Worm (Caenorhabditis elegans) whole organism, L1 larva: Measurements from ENCODE around the gene Y32F6B.9.
A peak's percentile ranks its signal among the peaks of the same experiment; 100 is the strongest.

Source experiments
- C04F5.9 ChIP-seq: sonication (generic microtip); optimal IDR thresholded peaks from 2 replicates; lab custom pipeline; 2016; ENCODE audit warnings: missing genetic modification characterization, missing compliant biosample characterization
- C34B4.2 ChIP-seq: sonication (generic microtip); optimal IDR thresholded peaks from 2 replicates; lab custom pipeline; 2017; ENCODE audit warnings: mild to moderate bottlenecking, missing genetic modification characterization, missing compliant biosample characterization
- F16B12.6 ChIP-seq: fragments of 150-350 bp; optimal IDR thresholded peaks from 2 replicates; lab custom pipeline; 2014; ENCODE audit warnings: missing biosample characterization, missing genetic modification characterization
- Y116A8C.19 ChIP-seq: sonication (generic microtip); optimal IDR thresholded peaks from 2 replicates; lab custom pipeline; 2016; ENCODE audit warnings: missing compliant biosample characterization, missing genetic modification characterization, borderline replicate concordance
- alr-1 ChIP-seq: fragments of 200-800 bp; sonication (Bioruptor generic); optimal IDR thresholded peaks from 2 replicates; lab custom pipeline; 2018; ENCODE audit warnings: borderline replicate concordance, mild to moderate bottlenecking, missing genetic modification characterization, missing compliant biosample characterization
- aly-2 ChIP-seq: fragments of 150-350 bp; optimal IDR thresholded peaks from 2 replicates; lab custom pipeline; 2014; ENCODE audit warnings: missing biosample characterization, missing genetic modification characterization
- ama-1 ChIP-seq: fragments of 150-350 bp; optimal IDR thresholded peaks from 2 replicates; lab custom pipeline; 2014
- ceh-63 ChIP-seq: fragments of 200-800 bp; sonication (Bioruptor generic); optimal IDR thresholded peaks from 2 replicates; lab custom pipeline; 2018; ENCODE audit warnings: mild to moderate bottlenecking, missing genetic modification characterization, missing compliant biosample characterization
- ceh-8 ChIP-seq: fragments of 200-800 bp; sonication (Bioruptor generic); optimal IDR thresholded peaks from 2 replicates; lab custom pipeline; 2018; ENCODE audit warnings: mild to moderate bottlenecking, missing genetic modification characterization, moderate library complexity, missing compliant biosample characterization
- ceh-88 ChIP-seq: fragments of 200-800 bp; sonication (Bioruptor generic); IDR thresholded peaks from 2 replicates; pipeline ENCODE4 v1.3.6; 2022; ENCODE audit warnings: missing genetic modification characterization, missing compliant biosample characterization
- dpl-1 ChIP-seq, 3 experiments: fragments of 150-350 bp in 2 of 3; sonication (generic microtip) in 1 of 3; optimal IDR thresholded peaks; 2 replicates each; lab custom pipeline; 2014 to 2017; ENCODE audit warnings: missing biosample characterization in 3 of 3, missing genetic modification characterization in 3 of 3, missing genetic modification reagents in 3 of 3
- dsc-1 ChIP-seq: sonication (generic microtip); optimal IDR thresholded peaks from 2 replicates; lab custom pipeline; 2016; ENCODE audit warnings: mild to moderate bottlenecking, missing genetic modification characterization, missing compliant biosample characterization
- efl-1 ChIP-seq, 4 experiments: fragments of 150-350 bp; optimal IDR thresholded peaks in 3 of 4; peaks in 1 of 4; 1 replicate in 1 of 4; 2 replicates in 3 of 4; lab custom pipeline; 2014; ENCODE audit warnings: missing biosample characterization in 2 of 4, missing genetic modification characterization in 2 of 4, missing genetic modification reagents in 2 of 4
- egl-27 ChIP-seq, 2 experiments: fragments of 150-350 bp in 1 of 2; sonication (generic microtip); optimal IDR thresholded peaks; 3 replicates each; lab custom pipeline; 2017 to 2018; ENCODE audit warnings: missing biosample characterization in 2 of 2, missing genetic modification characterization in 2 of 2, missing genetic modification reagents in 2 of 2
- elt-2 ChIP-seq: sonication (generic microtip); optimal IDR thresholded peaks from 2 replicates; lab custom pipeline; 2016; ENCODE audit warnings: missing genetic modification characterization, mild to moderate bottlenecking, inconsistent platforms, missing compliant biosample characterization, missing genetic modification reagents
- ets-5 ChIP-seq: fragments of 200-800 bp; sonication (Bioruptor generic); IDR thresholded peaks from 2 replicates; pipeline ENCODE4 v1.3.6; 2022; ENCODE audit warnings: missing genetic modification characterization, missing compliant biosample characterization
- fkh-10 ChIP-seq: sonication (generic microtip); optimal IDR thresholded peaks from 2 replicates; lab custom pipeline; 2017; ENCODE audit warnings: missing biosample characterization, missing genetic modification reagents, missing genetic modification characterization
- fkh-8 ChIP-seq: sonication (generic microtip); optimal IDR thresholded peaks from 2 replicates; lab custom pipeline; 2016; ENCODE audit warnings: mild to moderate bottlenecking, missing genetic modification characterization, missing compliant biosample characterization
- grh-1 ChIP-seq: fragments of 200-800 bp; sonication (Bioruptor generic); IDR thresholded peaks from 2 replicates; pipeline ENCODE4 v1.3.6; 2022; ENCODE audit warnings: missing genetic modification reagents, missing genetic modification characterization, missing compliant biosample characterization
- hlh-17 ChIP-seq: fragments of 200-800 bp; sonication (Bioruptor generic); optimal IDR thresholded peaks from 2 replicates; lab custom pipeline; 2018; ENCODE audit warnings: missing genetic modification characterization, mild to moderate bottlenecking, missing compliant biosample characterization, moderate library complexity, borderline replicate concordance
- hpl-2 ChIP-seq: fragments of 150-350 bp; optimal IDR thresholded peaks from 2 replicates; lab custom pipeline; 2014; ENCODE audit warnings: missing biosample characterization, missing genetic modification reagents, missing genetic modification characterization
- isw-1 ChIP-seq: fragments of 200-800 bp; sonication (Bioruptor generic); IDR thresholded peaks from 2 replicates; pipeline ENCODE4 v1.3.6; 2022; ENCODE audit warnings: missing genetic modification characterization, missing compliant biosample characterization
- jun-1 ChIP-seq: fragments of 150-350 bp; optimal IDR thresholded peaks from 2 replicates; lab custom pipeline; 2014; ENCODE audit warnings: missing biosample characterization, missing genetic modification reagents, missing genetic modification characterization
- lin-14 ChIP-seq: fragments of 200-800 bp; sonication (Bioruptor generic); optimal IDR thresholded peaks from 2 replicates; lab custom pipeline; 2018; ENCODE audit warnings: mild to moderate bottlenecking, missing genetic modification characterization, moderate library complexity, missing compliant biosample characterization
- lin-35 ChIP-seq, 2 experiments: fragments of 150-350 bp; optimal IDR thresholded peaks; 2 replicates each; lab custom pipeline; 2014; ENCODE audit warnings: missing biosample characterization in 2 of 2, missing genetic modification characterization in 2 of 2, missing genetic modification reagents in 2 of 2
- lin-39 ChIP-seq: fragments of 150-350 bp; optimal IDR thresholded peaks from 2 replicates; lab custom pipeline; 2014; ENCODE audit warnings: missing biosample characterization, missing genetic modification reagents, missing genetic modification characterization
- lir-3 ChIP-seq: sonication (generic microtip); optimal IDR thresholded peaks from 2 replicates; lab custom pipeline; 2016; ENCODE audit warnings: mild to moderate bottlenecking, missing genetic modification characterization, moderate library complexity, missing compliant biosample characterization; ENCODE audit not compliant: poor library complexity
- lsy-2 ChIP-seq, 2 experiments: fragments of 150-350 bp; optimal IDR thresholded peaks; 2 replicates each; lab custom pipeline; 2014; ENCODE audit warnings: missing biosample characterization in 2 of 2, missing genetic modification characterization in 2 of 2
- mdl-1 ChIP-seq, 2 experiments: fragments of 150-350 bp; optimal IDR thresholded peaks; 2 replicates each; lab custom pipeline; 2014 to 2017; ENCODE audit warnings: missing biosample characterization in 2 of 2, missing genetic modification characterization in 2 of 2, inconsistent platforms in 1 of 2
- nhr-11 ChIP-seq: fragments of 150-350 bp; optimal IDR thresholded peaks from 2 replicates; lab custom pipeline; 2014; ENCODE audit warnings: missing biosample characterization, missing genetic modification characterization
- nhr-12 ChIP-seq: sonication (generic microtip); optimal IDR thresholded peaks from 2 replicates; lab custom pipeline; 2017; ENCODE audit warnings: missing biosample characterization, missing genetic modification characterization
- nhr-20 ChIP-seq: sonication (generic microtip); optimal IDR thresholded peaks from 2 replicates; lab custom pipeline; 2016; ENCODE audit warnings: mild to moderate bottlenecking, missing genetic modification characterization, missing compliant biosample characterization
- nhr-47 ChIP-seq: sonication (generic microtip); optimal IDR thresholded peaks from 2 replicates; lab custom pipeline; 2016; ENCODE audit warnings: mild to moderate bottlenecking, missing genetic modification characterization, moderate library complexity, missing compliant biosample characterization
- nhr-76 ChIP-seq: sonication (generic microtip); optimal IDR thresholded peaks from 2 replicates; lab custom pipeline; 2017; ENCODE audit warnings: missing biosample characterization, missing genetic modification characterization
- nhr-84 ChIP-seq: sonication (generic microtip); optimal IDR thresholded peaks from 2 replicates; lab custom pipeline; 2017; ENCODE audit warnings: missing biosample characterization, missing genetic modification characterization
- nhr-85 ChIP-seq: sonication (generic microtip); peaks from one replicate; lab custom pipeline; 2016; ENCODE audit warnings: missing genetic modification characterization, inconsistent platforms, missing compliant biosample characterization
- pag-3 ChIP-seq: sonication (generic microtip); optimal IDR thresholded peaks from 2 replicates; lab custom pipeline; 2017; ENCODE audit warnings: missing genetic modification characterization, mild to moderate bottlenecking, missing compliant biosample characterization, antibody characterized with exemption, borderline replicate concordance; ENCODE audit not compliant: insufficient read depth
- pax-3 ChIP-seq: fragments of 200-800 bp; sonication (Bioruptor generic); optimal IDR thresholded peaks from 2 replicates; lab custom pipeline; 2018; ENCODE audit warnings: mild to moderate bottlenecking, missing genetic modification characterization, moderate library complexity, missing compliant biosample characterization
- pqm-1 ChIP-seq: sonication (generic microtip); optimal IDR thresholded peaks from 3 replicates; lab custom pipeline; 2017; ENCODE audit warnings: missing biosample characterization, missing genetic modification characterization
- rnt-1 ChIP-seq: sonication (generic microtip); optimal IDR thresholded peaks from 2 replicates; lab custom pipeline; 2016; ENCODE audit warnings: mild to moderate bottlenecking, missing genetic modification characterization, moderate library complexity, missing compliant biosample characterization
- snpc-4 ChIP-seq: fragments of 150-350 bp; optimal IDR thresholded peaks from 2 replicates; lab custom pipeline; 2014; ENCODE audit warnings: missing biosample characterization, missing genetic modification characterization
- snu-23 ChIP-seq: sonication (generic microtip); optimal IDR thresholded peaks from 2 replicates; lab custom pipeline; 2016; ENCODE audit warnings: missing genetic modification characterization, missing compliant biosample characterization
- sptf-1 ChIP-seq: fragments of 150-350 bp; optimal IDR thresholded peaks from 2 replicates; lab custom pipeline; 2014; ENCODE audit warnings: missing biosample characterization, missing genetic modification characterization
- unc-130 ChIP-seq: fragments of 150-350 bp; optimal IDR thresholded peaks from 2 replicates; lab custom pipeline; 2017; ENCODE audit warnings: missing biosample characterization, missing genetic modification characterization, inconsistent platforms
- unc-86 ChIP-seq: sonication (generic microtip); optimal IDR thresholded peaks from 2 replicates; lab custom pipeline; 2016; ENCODE audit warnings: missing genetic modification characterization, missing compliant biosample characterization
- xbp-1 ChIP-seq: sonication (generic microtip); optimal IDR thresholded peaks from 2 replicates; lab custom pipeline; 2016; ENCODE audit warnings: missing genetic modification characterization, missing compliant biosample characterization
- zag-1 ChIP-seq: fragments of 150-350 bp; optimal IDR thresholded peaks from 2 replicates; lab custom pipeline; 2014; ENCODE audit warnings: missing biosample characterization, missing genetic modification characterization
- zip-4 ChIP-seq: fragments of 200-800 bp; sonication (Bioruptor generic); optimal IDR thresholded peaks from 2 replicates; lab custom pipeline; 2018; ENCODE audit warnings: mild to moderate bottlenecking, missing genetic modification characterization, moderate library complexity, missing compliant biosample characterization
- ztf-11 ChIP-seq, 2 experiments: sonication (generic microtip); optimal IDR thresholded peaks; 2 replicates each; lab custom pipeline; 2016 to 2017; ENCODE audit warnings: missing genetic modification characterization in 2 of 2, missing biosample characterization in 1 of 2, missing compliant biosample characterization in 1 of 2

The Y32F6B.9 gene

ce11 chrV:10478097-10478828 lies at the start of gene Y32F6B.9, which contains the start of gene crp-1:
TSS of gene Y32F6B.9 (plus strand) at chrV:10478699.
TSS of gene crp-1 (plus strand) at chrV:10478564.
- no peak for TF ChIP-seq rnt-1
- no peak for TF ChIP-seq nhr-20
- TF ChIP-seq ceh-8 (GFP tag; lab: Kevin White, UChicago): no peak
- TF ChIP-seq Y116A8C.19 (tag; lab: Kevin White, UChicago): no peak
- no peak for TF ChIP-seq zag-1 (tag; lab: Kevin White, UChicago)
- no peak for TF ChIP-seq fkh-10 (GFP tag; lab: Kevin White, UChicago)
- no peak for TF ChIP-seq ztf-11 (tag; optimal IDR thresholded peaks at IDR 0.05; lab: Kevin White, UChicago)
- no peak for TF ChIP-seq dpl-1 (GFP tag; optimal IDR thresholded peaks at IDR 0.05; lab: Kevin White, UChicago)
- TF ChIP-seq F16B12.6 (tag; lab: Kevin White, UChicago): no peak
- no peak for TF ChIP-seq unc-86 (tag; lab: Kevin White, UChicago)
- no peak for TF ChIP-seq mdl-1 (tag; optimal IDR thresholded peaks at IDR 0.05; lab: Kevin White, UChicago)
- TF ChIP-seq, all 84 proteins: peak for 0

DNA sequence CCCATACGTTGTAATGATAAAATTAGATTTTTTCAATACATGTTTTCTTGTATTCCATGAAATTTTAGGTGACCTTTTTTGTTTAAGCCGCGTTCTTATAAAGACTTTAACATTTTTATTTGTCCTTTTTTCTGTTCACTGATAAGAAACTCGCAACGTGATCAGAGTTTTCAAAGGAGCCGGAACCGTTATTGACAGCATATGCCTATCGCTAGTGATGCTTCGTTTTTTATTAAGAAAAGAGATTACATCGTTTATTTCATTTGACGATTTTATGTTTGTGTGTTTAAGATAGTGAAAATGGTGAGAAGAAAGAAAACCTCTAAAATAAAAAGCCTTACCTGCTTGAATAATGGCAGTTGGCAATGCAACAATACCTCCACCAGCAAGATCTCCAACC lies 45.9 kb upstream of the Y32F6B.9 start:
- TF ChIP-seq dsc-1 (tag; lab: Kevin White, UChicago) (no peak), xbp-1 (tag; lab: Kevin White, UChicago) (no peak), snu-23 (GFP tag; lab: Kevin White, UChicago) (no peak), C04F5.9 (no peak), lin-39 (no peak), ceh-63 (GFP tag; lab: Kevin White, UChicago) (no peak), ets-5 (GFP tag; lab: Robert Waterston, UW) (no peak), ceh-8 (GFP tag; lab: Kevin White, UChicago) (no peak), snpc-4 (tag; lab: Kevin White, UChicago) (no peak), pax-3 (tag; lab: Kevin White, UChicago) (no peak), efl-1 (optimal IDR thresholded peaks at IDR 0.05; lab: Kevin White, UChicago) (no peak), efl-1 (GFP tag; optimal IDR thresholded peaks at IDR 0.05 in 1 of 2; lab: Kevin White, UChicago) (no peak), fkh-8 (tag; lab: Kevin White, UChicago) (no peak), jun-1 (tag; lab: Kevin White, UChicago) (no peak), nhr-85 (tag; lab: Kevin White, UChicago) (no peak), ama-1 (lab: Kevin White, UChicago) (no peak), grh-1 (GFP tag; lab: Robert Waterston, UW) (no peak), lsy-2 (tag; optimal IDR thresholded peaks at IDR 0.05; lab: Kevin White, UChicago) (peak in 1 of 2 experiments; percentile 4), nhr-12 (tag; lab: Kevin White, UChicago) (no peak), nhr-47 (tag; lab: Kevin White, UChicago) (no peak), nhr-84 (no peak), zip-4 (GFP tag; lab: Kevin White, UChicago) (no peak), ztf-11 (tag; optimal IDR thresholded peaks at IDR 0.05; lab: Kevin White, UChicago) (no peak), pag-3 (tag; lab: Kevin White, UChicago) (no peak), elt-2 (tag; lab: Kevin White, UChicago) (peak; percentile 92), egl-27 (tag; optimal IDR thresholded peaks at IDR 0.05; lab: Kevin White, UChicago) (no peak), hpl-2 (GFP tag; lab: Kevin White, UChicago) (no peak), sptf-1 (tag; lab: Kevin White, UChicago) (no peak), unc-130 (tag; lab: Kevin White, UChicago) (no peak), aly-2 (no peak), pqm-1 (tag; lab: Kevin White, UChicago) (peak; percentile 28), nhr-11 (tag; lab: Kevin White, UChicago) (no peak), alr-1 (no peak), lin-35 (GFP tag; optimal IDR thresholded peaks at IDR 0.05; lab: Kevin White, UChicago) (peak in 1 of 2 experiments; percentile 7), rnt-1 (no peak), C34B4.2 (tag; lab: Kevin White, UChicago) (no peak), ceh-88 (no peak), lin-14 (GFP tag; lab: Kevin White, UChicago) (peak; percentile 20), isw-1 (no peak), lir-3 (tag; lab: Kevin White, UChicago) (no peak), hlh-17 (GFP tag; lab: Kevin White, UChicago) (no peak), nhr-76 (tag; lab: Kevin White, UChicago) (no peak)
